Worm (Caenorhabditis elegans): ENCODE results near the gene C47E8.9.

C47E8.9 gene

ce11 chrV:14689060-14689750 lies 26.1 kb downstream of the C47E8.9 start, which contains the start of gene gasr-8 (continued):
- TF ChIP-seq sdz-38 (tag; optimal IDR thresholded peaks at IDR 0.05) (no peak), mcd-1 (GFP tag; IDR thresholded peaks at IDR 0.05) (peak; percentile 15; the same call in 1 of the 2 replicates), rpc-1 (optimal IDR thresholded peaks at IDR 0.05) (peak; percentile 66), rpc-1 (tag; optimal IDR thresholded peaks at IDR 0.05) (peak; percentile 82), unc-130 (GFP tag; optimal IDR thresholded peaks at IDR 0.05) (peak; percentile 8), ztf-25 (GFP tag; IDR thresholded peaks at IDR 0.05) (no peak), hlh-26 (GFP tag; conservative IDR thresholded peaks at IDR 0.05) (no peak), lin-54 (GFP tag; optimal IDR thresholded peaks at IDR 0.05) (peak; percentile 26), die-1 (tag; optimal IDR thresholded peaks at IDR 0.05) (peak; percentile 48), akir-1 (GFP tag; optimal IDR thresholded peaks at IDR 0.05) (no peak), xnd-1 (tag; optimal IDR thresholded peaks at IDR 0.05) (peak; percentile 64), ets-4 (GFP tag; optimal IDR thresholded peaks at IDR 0.05) (no peak), nhr-120 (GFP tag; IDR thresholded peaks at IDR 0.05) (no peak), dox-1 (GFP tag; IDR thresholded peaks at IDR 0.05) (peak; percentile 45; the same call in 1 of the 2 replicates), Y53F4B.3 (GFP tag; IDR thresholded peaks at IDR 0.05) (no peak), egl-18 (GFP tag; IDR thresholded peaks at IDR 0.05) (no peak), snpc-4 (GFP tag; optimal IDR thresholded peaks at IDR 0.05) (no peak), snpc-4 (tag; optimal IDR thresholded peaks at IDR 0.05) (peak in 2 of 4 experiments; percentile 27 to 34), ceh-91 (GFP tag; IDR thresholded peaks at IDR 0.05) (no peak), Y67H2A.10 (GFP tag; conservative IDR thresholded peaks at IDR 0.05) (no peak), ztf-3 (GFP tag; optimal IDR thresholded peaks at IDR 0.05) (no peak), nhr-80 (tag; optimal IDR thresholded peaks at IDR 0.05) (no peak), snpc-3.4 (tag; optimal IDR thresholded peaks at IDR 0.05) (peak; percentile 29), dpl-1 (GFP tag; optimal IDR thresholded peaks at IDR 0.05) (no peak), ceh-27 (GFP tag; optimal IDR thresholded peaks at IDR 0.05) (no peak), B0261.1 (tag; optimal IDR thresholded peaks at IDR 0.05) (peak; percentile 85), fkh-3 (tag; optimal IDR thresholded peaks at IDR 0.05) (no peak), hmg-1.2 (GFP tag; IDR thresholded peaks at IDR 0.05) (peak; percentile 52), ekl-4 (GFP tag; IDR thresholded peaks at IDR 0.05) (peak; percentile 23; the same call in 1 of the 2 replicates), bed-1 (GFP tag; IDR thresholded peaks at IDR 0.05) (no peak), ztf-22 (GFP tag; optimal IDR thresholded peaks at IDR 0.05) (no peak), ztf-18 (tag; optimal IDR thresholded peaks at IDR 0.05) (peak; percentile 23), athp-1 (tag; optimal IDR thresholded peaks at IDR 0.05) (no peak), attf-6 (GFP tag; IDR thresholded peaks at IDR 0.05) (no peak), nfyb-1 (GFP tag; IDR thresholded peaks at IDR 0.05) (peak; percentile 76), F22D6.2 (tag; optimal IDR thresholded peaks at IDR 0.05) (no peak), tlf-1 (GFP tag; optimal IDR thresholded peaks at IDR 0.05) (no peak), rec-8 (tag; optimal IDR thresholded peaks at IDR 0.05) (peak; percentile 1 to 50), mxl-1 (tag; optimal IDR thresholded peaks at IDR 0.05) (no peak), chd-7 (tag; optimal IDR thresholded peaks at IDR 0.05) (no peak), T07F8.4 (tag; optimal IDR thresholded peaks at IDR 0.05) (no peak), cebp-1 (GFP tag; IDR thresholded peaks at IDR 0.05) (no peak), cebp-1 (tag; optimal IDR thresholded peaks at IDR 0.05) (no peak), snpc-1.3 (tag; optimal IDR thresholded peaks at IDR 0.05; ENCODE audit: insufficient read depth) (no peak), F23B12.7 (tag; optimal IDR thresholded peaks at IDR 0.05; ENCODE audit: insufficient read depth) (peak; percentile 48), aptf-2 (GFP tag; conservative IDR thresholded peaks at IDR 0.05) (no peak), hsf-1 (GFP tag; IDR thresholded peaks at IDR 0.05) (peak; percentile 73), F39B2.1 (GFP tag; IDR thresholded peaks at IDR 0.05) (no peak)
